Worm (Caenorhabditis elegans): ENCODE results near the gene M7.12.

DNA sequence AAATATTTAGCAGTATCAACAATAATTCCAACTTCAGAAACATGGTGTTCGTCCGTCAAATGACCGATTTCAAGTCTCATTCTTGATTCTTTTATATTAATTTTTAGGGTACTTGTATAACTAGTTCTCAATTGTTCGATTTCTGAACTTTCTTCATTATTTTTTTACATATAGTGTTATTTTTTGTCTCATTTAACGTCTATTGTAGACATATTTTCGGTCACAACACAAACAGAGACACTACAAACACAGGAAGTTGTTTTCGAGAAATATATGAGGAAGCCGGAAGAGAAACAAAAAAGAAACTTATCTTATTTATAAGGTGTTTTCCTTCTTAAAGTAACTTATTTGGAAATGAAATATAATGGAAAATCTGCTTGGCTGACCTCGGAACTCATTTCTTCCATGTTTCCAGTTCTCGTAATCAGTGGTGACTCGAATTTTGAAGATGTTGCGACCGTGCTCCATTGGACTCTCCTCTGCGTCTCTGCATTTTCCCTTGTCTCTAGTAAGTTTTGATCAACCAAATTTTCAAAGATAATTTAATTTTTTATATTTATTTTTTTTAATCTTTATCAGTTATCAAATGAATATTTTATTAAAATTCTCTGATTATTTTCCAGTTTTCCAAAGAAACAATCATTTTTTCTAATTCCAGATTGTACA, 44.0 kb downstream of the M7.12 start, which contains the start of the genes F36H1.12 and lin-3:
- no peak for TF ChIP-seq ceh-39 (tag; optimal IDR thresholded peaks at IDR 0.05)
- no peak for TF ChIP-seq unc-62 (GFP tag; optimal IDR thresholded peaks at IDR 0.05)
- TF ChIP-seq ham-2 (GFP tag; optimal IDR thresholded peaks at IDR 0.05), result no peak
- TF ChIP-seq elt-1 (tag; optimal IDR thresholded peaks at IDR 0.05; ENCODE audit: borderline replicate concordance, insufficient read depth), result no peak
- TF ChIP-seq ces-1 (GFP tag; optimal IDR thresholded peaks at IDR 0.05), result no peak
- no peak for TF ChIP-seq blmp-1 (tag; optimal IDR thresholded peaks at IDR 0.05)
- TF ChIP-seq nhr-237 (tag; optimal IDR thresholded peaks at IDR 0.05), result no peak
- no peak for TF ChIP-seq tbx-8 (GFP tag; optimal IDR thresholded peaks at IDR 0.05)
- TF ChIP-seq nhr-12 (tag; optimal IDR thresholded peaks at IDR 0.05), result no peak
- TF ChIP-seq mab-5 (tag; optimal IDR thresholded peaks at IDR 0.05), result no peak
- no peak for TF ChIP-seq bed-3 (GFP tag; optimal IDR thresholded peaks at IDR 0.05)
- TF ChIP-seq unc-39 (tag; optimal IDR thresholded peaks at IDR 0.05), result no peak
- TF ChIP-seq zip-8 (tag; optimal IDR thresholded peaks at IDR 0.05), result no peak

All from whole organism, mixed stage, embryonic.